Fruit fly (Drosophila melanogaster): ENCODE data around the gene CG4702.

CG4702 gene

dm6 chr3R:12121161-12121560 is 6.8 kb downstream of the CG4702 start:
- TF ChIP-seq Pif1A (GFP tag; optimal IDR thresholded peaks at IDR 0.05), result peak; percentile 49
- TF ChIP-seq CG34367 (tag; optimal IDR thresholded peaks at IDR 0.05), result peak; percentile 78
- TF ChIP-seq CG12605 (GFP tag; IDR thresholded peaks at IDR 0.05), result peak; percentile 59; the same call in 1 of the 2 replicates
- TF ChIP-seq CG8301 (tag; optimal IDR thresholded peaks at IDR 0.05), result peak; percentile 33
- TF ChIP-seq CG13204 (GFP tag; optimal IDR thresholded peaks at IDR 0.05), result no peak
- peak; percentile 75 for TF ChIP-seq Snoo (tag; optimal IDR thresholded peaks at IDR 0.05)
- peak; percentile 97 for TF ChIP-seq CG4496 (GFP tag; IDR thresholded peaks at IDR 0.05)
- peak; percentile 15 for TF ChIP-seq gl (tag; optimal IDR thresholded peaks at IDR 0.05)
- TF ChIP-seq fd96Ca (GFP tag; IDR thresholded peaks at IDR 0.05), result peak; percentile 83
- TF ChIP-seq CG9948 (tag; optimal IDR thresholded peaks at IDR 0.05), result peak; percentile 44
- peak; percentile 15 for TF ChIP-seq Pif1B (GFP tag; optimal IDR thresholded peaks at IDR 0.05)
- peak; percentile 62 for TF ChIP-seq CG8159 (tag; optimal IDR thresholded peaks at IDR 0.05)
- peak; percentile 85 for TF ChIP-seq rn (GFP tag; IDR thresholded peaks at IDR 0.05)
- TF ChIP-seq CG15710 (tag; optimal IDR thresholded peaks at IDR 0.05), result peak; percentile 61
- peak; percentile 75 for TF ChIP-seq CG32121 (GFP tag; IDR thresholded peaks at IDR 0.05)
- TF ChIP-seq EcR (GFP tag; optimal IDR thresholded peaks at IDR 0.05), result no peak
- TF ChIP-seq CG14655 (GFP tag; optimal IDR thresholded peaks at IDR 0.05), result peak; percentile 49
- TF ChIP-seq CG10348 (GFP tag; IDR thresholded peaks at IDR 0.05), result peak; percentile 48; the same call in 1 of the 2 replicates
- TF ChIP-seq CG17806 (tag; optimal IDR thresholded peaks at IDR 0.05), result peak; percentile 63
- TF ChIP-seq Ets98B (GFP tag; IDR thresholded peaks at IDR 0.05), result peak; percentile 51
- TF ChIP-seq D1 (tag; optimal IDR thresholded peaks at IDR 0.05), result peak; percentile 65

- no peak for TF ChIP-seq CG4496 (GFP tag; IDR thresholded peaks at IDR 0.05)
- no peak for TF ChIP-seq CG14655 (GFP tag; optimal IDR thresholded peaks at IDR 0.05)
- TF ChIP-seq Snoo (tag; optimal IDR thresholded peaks at IDR 0.05), result no peak
- no peak for TF ChIP-seq fd96Ca (GFP tag; IDR thresholded peaks at IDR 0.05)
- TF ChIP-seq CG34367 (tag; optimal IDR thresholded peaks at IDR 0.05), result no peak
- no peak for TF ChIP-seq Pif1A (GFP tag; optimal IDR thresholded peaks at IDR 0.05)
Observed at dm6 chr3R:12113700-12114099, 14.3 kb downstream of the CG4702 start.

DNA sequence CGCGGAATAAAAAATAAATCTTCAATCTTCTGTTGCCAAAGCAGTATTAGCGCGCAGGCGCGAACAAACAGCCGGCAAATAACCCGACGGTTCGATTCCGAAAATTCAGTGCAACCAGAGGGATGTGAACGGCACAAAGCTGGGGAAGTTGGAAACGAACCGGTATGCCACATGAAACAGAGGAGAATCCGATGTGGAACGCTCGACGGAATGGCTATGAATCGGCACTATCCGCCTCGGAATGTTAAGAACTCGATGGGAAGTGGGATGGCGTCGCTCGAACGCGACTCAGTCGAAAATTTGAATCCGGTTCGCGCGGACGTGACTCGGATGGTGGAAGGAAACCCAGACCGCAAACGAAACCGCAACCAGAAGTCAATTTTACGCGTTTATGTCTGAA is 33.4 kb downstream of the CG4702 start, which contains the start of gene dpr17:
TSS of gene dpr17 (plus strand) at position 289 of the 400 bp plus-strand sequence.
- TF ChIP-seq CG34367 (tag; optimal IDR thresholded peaks at IDR 0.05) (no peak), CG9948 (tag; optimal IDR thresholded peaks at IDR 0.05) (no peak), CG12605 (GFP tag; IDR thresholded peaks at IDR 0.05) (no peak), rn (GFP tag; IDR thresholded peaks at IDR 0.05) (no peak), Snoo (tag; optimal IDR thresholded peaks at IDR 0.05) (no peak), CG14655 (GFP tag; optimal IDR thresholded peaks at IDR 0.05) (no peak), Ets98B (GFP tag; IDR thresholded peaks at IDR 0.05) (no peak), CG8301 (tag; optimal IDR thresholded peaks at IDR 0.05) (no peak), gl (tag; optimal IDR thresholded peaks at IDR 0.05) (no peak), fd96Ca (GFP tag; IDR thresholded peaks at IDR 0.05) (no peak), Pif1B (GFP tag; optimal IDR thresholded peaks at IDR 0.05) (no peak)

dm6 chr3R:12090549-12090948 is 37.5 kb downstream of the CG4702 start, which contains the start of gene ATP8B:
TSS of gene ATP8B (minus strand) at chr3R:12090612.
- TF ChIP-seq CG9948 (tag; optimal IDR thresholded peaks at IDR 0.05), result no peak

DNA sequence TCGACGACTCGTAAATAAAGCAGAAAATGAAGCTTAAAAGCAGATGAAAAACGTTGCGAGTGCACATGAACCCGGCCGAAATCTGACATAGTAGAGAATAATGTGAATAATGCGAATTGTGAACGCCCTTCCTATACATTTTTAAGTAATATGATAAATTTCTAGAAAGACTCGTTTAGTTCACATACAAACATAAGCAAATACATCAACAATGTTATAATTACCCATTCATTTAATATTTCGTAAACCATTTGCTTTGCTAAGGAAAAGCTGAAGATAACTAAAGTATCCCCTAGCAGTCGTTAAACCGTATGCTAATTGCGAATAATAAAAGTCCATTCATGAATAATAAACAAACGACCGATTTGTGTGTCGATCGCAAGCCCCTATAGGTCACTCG is 44.5 kb downstream of the CG4702 start:
- TF ChIP-seq CG4496 (GFP tag; IDR thresholded peaks at IDR 0.05) (0 out of 3 replicates have a peak, but pooled peaks have one; percentile 13), CG9948 (tag; optimal IDR thresholded peaks at IDR 0.05) (no peak)

DNA sequence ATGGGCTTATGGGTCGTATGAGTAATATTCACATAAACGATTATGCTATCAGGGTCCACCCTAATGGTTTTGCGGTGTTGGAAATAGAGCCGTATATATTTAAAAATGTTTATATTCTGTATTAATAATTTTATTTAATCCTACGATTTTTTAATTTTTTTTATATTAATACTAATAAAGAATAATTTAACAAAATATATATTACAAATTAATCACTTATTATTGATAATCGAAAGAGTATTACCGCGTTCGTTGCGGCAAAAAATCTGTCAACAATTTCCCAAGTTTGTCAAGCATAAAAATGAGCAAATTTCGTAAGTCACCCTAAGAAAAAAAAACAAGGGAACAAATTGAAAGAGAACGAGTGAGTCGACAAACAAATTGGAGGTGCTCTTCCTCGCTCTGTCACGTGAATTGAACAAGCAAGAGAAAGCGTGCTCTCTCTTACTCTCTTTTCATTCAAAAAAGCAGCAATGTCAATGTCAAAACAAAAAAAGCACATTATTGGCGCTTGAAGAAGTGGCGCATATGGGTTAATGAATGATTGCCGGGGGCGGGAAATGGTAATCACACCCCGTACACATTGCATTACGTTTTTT is 47.5 kb downstream of the CG4702 start:
- TF ChIP-seq CG8159 (tag; optimal IDR thresholded peaks at IDR 0.05), result peak; percentile 46
- TF ChIP-seq EcR (GFP tag; optimal IDR thresholded peaks at IDR 0.05), result no peak
- no peak for TF ChIP-seq D1 (tag; optimal IDR thresholded peaks at IDR 0.05)

- TF ChIP-seq Snoo (tag; optimal IDR thresholded peaks at IDR 0.05) (no peak), CG8301 (tag; optimal IDR thresholded peaks at IDR 0.05) (no peak), CG9948 (tag; optimal IDR thresholded peaks at IDR 0.05) (peak; percentile 76), CG14655 (GFP tag; optimal IDR thresholded peaks at IDR 0.05) (peak; percentile 70), EcR (GFP tag; optimal IDR thresholded peaks at IDR 0.05) (no peak), CG13204 (GFP tag; optimal IDR thresholded peaks at IDR 0.05) (no peak), CG10348 (GFP tag; IDR thresholded peaks at IDR 0.05) (no peak), CG4496 (GFP tag; IDR thresholded peaks at IDR 0.05) (peak; percentile 79), CG8159 (tag; optimal IDR thresholded peaks at IDR 0.05) (peak; percentile 87), Pif1A (GFP tag; optimal IDR thresholded peaks at IDR 0.05) (peak; percentile 44), rn (GFP tag; IDR thresholded peaks at IDR 0.05) (0 out of 2 replicates have a peak, but pooled peaks have one; percentile 11), fd96Ca (GFP tag; IDR thresholded peaks at IDR 0.05) (peak; percentile 61; the same call in 2 of the 3 replicates), gl (tag; optimal IDR thresholded peaks at IDR 0.05) (no peak), CG17806 (tag; optimal IDR thresholded peaks at IDR 0.05) (no peak), CG34367 (tag; optimal IDR thresholded peaks at IDR 0.05) (peak; percentile 58), CG12605 (GFP tag; IDR thresholded peaks at IDR 0.05) (peak; percentile 45; the same call in 1 of the 2 replicates), CG32121 (GFP tag; IDR thresholded peaks at IDR 0.05) (peak; percentile 74), D1 (tag; optimal IDR thresholded peaks at IDR 0.05) (no peak), Ets98B (GFP tag; IDR thresholded peaks at IDR 0.05) (peak; percentile 69; the same call in 1 of the 2 replicates), Pif1B (GFP tag; optimal IDR thresholded peaks at IDR 0.05) (peak; percentile 41), CG15710 (tag; optimal IDR thresholded peaks at IDR 0.05) (peak; percentile 85)
Observed at dm6 chr3R:12078961-12079360, 49.0 kb downstream of the CG4702 start.

Data from whole organism, pupa.